Fruit fly (Drosophila melanogaster): ENCODE results near the gene pigeon.

Gene pigeon

dm6 chr2L:19141435-19142126, 44.3 kb upstream of the pigeon start (continued):
- TF ChIP-seq inv (GFP tag; IDR thresholded peaks at IDR 0.05; ENCODE audit: partially characterized antibody) (no peak), CG13123 (GFP tag; optimal IDR thresholded peaks at IDR 0.05) (peak; percentile 17), CG7271 (tag; optimal IDR thresholded peaks at IDR 0.05) (no peak), CG11696 (GFP tag; IDR thresholded peaks at IDR 0.05) (no peak), CG18764 (GFP tag; optimal IDR thresholded peaks at IDR 0.05) (peak; percentile 51), CG6175 (GFP tag; IDR thresholded peaks at IDR 0.05) (no peak), HLH54F (GFP tag; optimal IDR thresholded peaks at IDR 0.05) (peak; percentile 70), bab2 (GFP tag; optimal IDR thresholded peaks at IDR 0.05) (peak; percentile 59), Hr3 (GFP tag; optimal IDR thresholded peaks at IDR 0.05) (peak; percentile 54), CG3847 (GFP tag; IDR thresholded peaks at IDR 0.05) (peak; percentile 56), CrebB (tag; optimal IDR thresholded peaks at IDR 0.05) (peak; percentile 48), Rfx (GFP tag; IDR thresholded peaks at IDR 0.05) (0 out of 2 replicates have a peak, but pooled peaks have one; percentile 72), Blimp-1 (GFP tag; optimal IDR thresholded peaks at IDR 0.05) (peak; percentile 79), CG9797 (GFP tag; optimal IDR thresholded peaks at IDR 0.05) (no peak), CG12299 (tag; optimal IDR thresholded peaks at IDR 0.05) (peak; percentile 31), org-1 (GFP tag; optimal IDR thresholded peaks at IDR 0.05) (peak; percentile 71), onecut (GFP tag; IDR thresholded peaks at IDR 0.05) (no peak; the same call in 1 of the 2 replicates), BtbVII (GFP tag; optimal IDR thresholded peaks at IDR 0.05) (peak; percentile 81), zen2 (GFP tag; IDR thresholded peaks at IDR 0.05; ENCODE audit: partially characterized antibody) (no peak), CoRest (tag; optimal IDR thresholded peaks at IDR 0.05) (peak; percentile 87), vnd (GFP tag; IDR thresholded peaks at IDR 0.05; ENCODE audit: partially characterized antibody) (no peak), HLH3B (GFP tag; IDR thresholded peaks at IDR 0.05) (0 out of 2 replicates have a peak, but pooled peaks have one; percentile 7), crp (GFP tag; optimal IDR thresholded peaks at IDR 0.05) (no peak), CG17359 (tag; optimal IDR thresholded peaks at IDR 0.05) (peak; percentile 51), gcm (GFP tag; optimal IDR thresholded peaks at IDR 0.05) (peak; percentile 67), Mrtf (GFP tag; IDR thresholded peaks at IDR 0.05) (0 out of 3 replicates have a peak, but pooled peaks have one; percentile 43), cad (GFP tag; optimal IDR thresholded peaks at IDR 0.05) (no peak), CG10209 (GFP tag; optimal IDR thresholded peaks at IDR 0.05) (peak; percentile 70), Meics (GFP tag; optimal IDR thresholded peaks at IDR 0.05) (peak; percentile 85), CG13624 (GFP tag; optimal IDR thresholded peaks at IDR 0.05) (peak; percentile 74), CG10654 (GFP tag; optimal IDR thresholded peaks at IDR 0.05) (peak; percentile 26), lbe (GFP tag; optimal IDR thresholded peaks at IDR 0.05) (peak; percentile 34), dpn (GFP tag; optimal IDR thresholded peaks at IDR 0.05) (peak; percentile 74 to 80), bowl (GFP tag; IDR thresholded peaks at IDR 0.05) (no peak), repo (GFP tag; optimal IDR thresholded peaks at IDR 0.05) (peak; percentile 33), Side (GFP tag; optimal IDR thresholded peaks at IDR 0.05) (peak; percentile 63), CG8359 (GFP tag; optimal IDR thresholded peaks at IDR 0.05; ENCODE audit: borderline replicate concordance) (peak; percentile 52), bsh (GFP tag; optimal IDR thresholded peaks at IDR 0.05) (peak; percentile 85 to 87), chinmo (GFP tag; IDR thresholded peaks at IDR 0.05; ENCODE audit: partially characterized antibody) (peak; percentile 73; the same call in 2 of the 4 replicates), Sry-δ (GFP tag; optimal IDR thresholded peaks at IDR 0.05) (peak; percentile 19), Usf (GFP tag; optimal IDR thresholded peaks at IDR 0.05) (peak; percentile 73), CG5245 (GFP tag; optimal IDR thresholded peaks at IDR 0.05) (peak; percentile 36), dysf (GFP tag; IDR thresholded peaks at IDR 0.05) (peak; percentile 79), CG13287 (GFP tag; IDR thresholded peaks at IDR 0.05; ENCODE audit: partially characterized antibody) (no peak), Sox100B (GFP tag; optimal IDR thresholded peaks at IDR 0.05) (peak; percentile 82), CG13296 (GFP tag; optimal IDR thresholded peaks at IDR 0.05) (peak; percentile 74), CG43689 (GFP tag; IDR thresholded peaks at IDR 0.05) (no peak), CG31441 (GFP tag; IDR thresholded peaks at IDR 0.05) (peak; percentile 76), ssp (GFP tag; IDR thresholded peaks at IDR 0.05) (no peak)
